Fruit fly (Drosophila melanogaster) whole organism, adult: ENCODE data around the gene Acbp4.

Experiments
- Clk ChIP-seq: fragments of 200-800 bp; sonication (Bioruptor generic); optimal IDR thresholded peaks from 2 replicates; lab custom pipeline; 2017; ENCODE audit warnings: missing biosample characterization, missing genetic modification characterization
- bab1 ChIP-seq: fragments of 200-800 bp; sonication (Bioruptor generic); optimal IDR thresholded peaks from 3 replicates; lab custom pipeline; 2019; ENCODE audit warnings: missing biosample characterization, mild to moderate bottlenecking, missing genetic modification characterization, moderate library complexity
- kay ChIP-seq: fragments of 200-800 bp; sonication (Bioruptor generic); peaks from one replicate; lab custom pipeline; 2016; ENCODE audit warnings: missing biosample characterization, missing genetic modification characterization, borderline replicate concordance

- TF ChIP-seq Clk (no peak), kay (GFP tag; lab: Kevin White, UChicago) (no peak), bab1 (GFP tag; lab: Kevin White, UChicago) (no peak)
Observed at dm6 chr3L:7130574-7130973, 2.5 kb upstream of the Acbp4 start, which contains the start of gene Acbp3.
